Fruit fly (Drosophila melanogaster) whole organism, embryonic: ENCODE measurements around the gene Gcna.

Source experiments
- ATbp ChIP-seq: fragments of 200-800 bp; sonication (Bioruptor generic); optimal IDR thresholded peaks from 2 replicates; lab custom pipeline; 2017; ENCODE audit warnings: missing biosample characterization, mild to moderate bottlenecking, missing genetic modification characterization, missing genetic modification reagents
- Atf-2 ChIP-seq: fragments of 200-800 bp; sonication (Bioruptor generic); optimal IDR thresholded peaks from 2 replicates; lab custom pipeline; 2016; ENCODE audit warnings: missing biosample characterization, missing genetic modification characterization
- Atf3 ChIP-seq: fragments of 200-800 bp; sonication (Bioruptor generic); optimal IDR thresholded peaks from 3 replicates; lab custom pipeline; 2016; ENCODE audit warnings: missing biosample characterization, missing genetic modification characterization
- BEAF-32 ChIP-seq: fragments of 200-800 bp; sonication (Bioruptor generic); optimal IDR thresholded peaks from 3 replicates; lab custom pipeline; 2017; ENCODE audit warnings: missing biosample characterization, missing genetic modification characterization, mild to moderate bottlenecking, moderate library complexity, missing genetic modification reagents
- Bgb ChIP-seq: fragments of 200-800 bp; sonication (Bioruptor generic); IDR thresholded peaks from 2 replicates; pipeline ENCODE4 v1.3.6; 2022; ENCODE audit warnings: missing biosample characterization, missing genetic modification characterization; ENCODE audit not compliant: partially characterized antibody
- CG1024 ChIP-seq: fragments of 200-800 bp; sonication (Bioruptor generic); IDR thresholded peaks from 2 replicates; pipeline ENCODE4 v1.3.6; 2022; ENCODE audit warnings: missing biosample characterization, missing genetic modification characterization
- CG10366 ChIP-seq: fragments of 200-800 bp; sonication (Bioruptor generic); IDR thresholded peaks from 2 replicates; pipeline ENCODE4 v1.3.6; 2022; ENCODE audit warnings: missing biosample characterization, missing genetic modification characterization
- CG17359 ChIP-seq: fragments of 200-800 bp; sonication (Bioruptor generic); optimal IDR thresholded peaks from 3 replicates; lab custom pipeline; 2018; ENCODE audit warnings: missing biosample characterization, mild to moderate bottlenecking, missing genetic modification characterization, moderate library complexity
- CG17385 ChIP-seq: fragments of 200-800 bp; sonication (Bioruptor generic); optimal IDR thresholded peaks from 3 replicates; lab custom pipeline; 2018; ENCODE audit warnings: missing biosample characterization, mild to moderate bottlenecking, missing genetic modification characterization
- CG2129 ChIP-seq: fragments of 200-800 bp; sonication (Bioruptor generic); IDR thresholded peaks from 2 replicates; pipeline ENCODE4 v1.3.6; 2022; ENCODE audit warnings: missing biosample characterization, missing genetic modification characterization; ENCODE audit not compliant: partially characterized antibody
- CG2712 ChIP-seq: fragments of 200-800 bp; optimal IDR thresholded peaks from 3 replicates; lab custom pipeline; 2019; ENCODE audit warnings: missing biosample characterization, mild to moderate bottlenecking, missing genetic modification characterization, moderate library complexity
- CG32772 ChIP-seq: fragments of 200-800 bp; sonication (Bioruptor generic); IDR thresholded peaks from 2 replicates; pipeline ENCODE4 v1.3.6; 2022; ENCODE audit warnings: missing biosample characterization, missing genetic modification characterization
- CG34224 ChIP-seq: fragments of 200-800 bp; sonication (Bioruptor generic); IDR thresholded peaks from 3 replicates; pipeline ENCODE4 v1.3.6; 2022; ENCODE audit warnings: missing biosample characterization, missing genetic modification characterization; ENCODE audit not compliant: partially characterized antibody
- CG4854 ChIP-seq: fragments of 200-800 bp; sonication (Bioruptor generic); optimal IDR thresholded peaks from 2 replicates; lab custom pipeline; 2016; ENCODE audit warnings: missing biosample characterization, missing genetic modification characterization, inconsistent platforms
- CG6765 ChIP-seq: fragments of 200-800 bp; sonication (Bioruptor generic); optimal IDR thresholded peaks from 3 replicates; lab custom pipeline; 2017; ENCODE audit warnings: missing biosample characterization, mild to moderate bottlenecking, missing genetic modification characterization
- CG6791 ChIP-seq: fragments of 200-800 bp; sonication (Bioruptor generic); IDR thresholded peaks from 3 replicates; pipeline ENCODE4 v1.3.6; 2022; ENCODE audit warnings: missing biosample characterization, missing genetic modification characterization; ENCODE audit not compliant: partially characterized antibody
- CG7556 ChIP-seq: fragments of 200-800 bp; sonication (Bioruptor generic); optimal IDR thresholded peaks from 2 replicates; lab custom pipeline; 2017; ENCODE audit warnings: missing biosample characterization, mild to moderate bottlenecking, missing genetic modification characterization
- CG8765 ChIP-seq: fragments of 200-800 bp; sonication (Bioruptor generic); IDR thresholded peaks from 2 replicates; pipeline ENCODE4 v1.3.6; 2022; ENCODE audit warnings: missing biosample characterization, missing genetic modification characterization
- CG9609 ChIP-seq: fragments of 200-800 bp; sonication (Bioruptor generic); optimal IDR thresholded peaks from 3 replicates; lab custom pipeline; 2016; ENCODE audit warnings: missing biosample characterization, missing genetic modification characterization
- Dek ChIP-seq: fragments of 200-800 bp; sonication (Bioruptor generic); optimal IDR thresholded peaks from 3 replicates; lab custom pipeline; 2019; ENCODE audit warnings: missing biosample characterization, mild to moderate bottlenecking, missing genetic modification characterization, moderate library complexity
- Dip3 ChIP-seq: fragments of 200-800 bp; sonication (Bioruptor generic); optimal IDR thresholded peaks from 3 replicates; lab custom pipeline; 2016; ENCODE audit warnings: missing biosample characterization, missing genetic modification characterization
- Dll ChIP-seq: fragments of 200-800 bp; sonication (Bioruptor generic); IDR thresholded peaks from 4 replicates; pipeline ENCODE4 v1.3.6; 2022; ENCODE audit warnings: missing biosample characterization, missing genetic modification characterization; ENCODE audit not compliant: partially characterized antibody
- Doc3 ChIP-seq: fragments of 200-800 bp; sonication (Bioruptor generic); IDR thresholded peaks from 3 replicates; pipeline ENCODE4 v1.3.6; 2022; ENCODE audit warnings: missing biosample characterization, missing genetic modification characterization; ENCODE audit not compliant: partially characterized antibody
- Dp ChIP-seq: fragments of 200-800 bp; sonication (Bioruptor generic); optimal IDR thresholded peaks from 2 replicates; lab custom pipeline; 2018; ENCODE audit warnings: missing biosample characterization, mild to moderate bottlenecking, missing genetic modification characterization, moderate library complexity
- E2f2 ChIP-seq: fragments of 200-800 bp; sonication (Bioruptor generic); IDR thresholded peaks from 2 replicates; pipeline ENCODE4 v1.3.6; 2022; ENCODE audit warnings: missing biosample characterization, missing genetic modification characterization
- Hmr ChIP-seq: fragments of 200-800 bp; sonication (Bioruptor generic); optimal IDR thresholded peaks from 3 replicates; lab custom pipeline; 2017; ENCODE audit warnings: mild to moderate bottlenecking, missing biosample characterization, missing genetic modification reagents, missing genetic modification characterization
- Hr3 ChIP-seq: fragments of 200-800 bp; sonication (Bioruptor generic); optimal IDR thresholded peaks from 3 replicates; lab custom pipeline; 2016; ENCODE audit warnings: missing biosample characterization, missing genetic modification characterization
- Hr51 ChIP-seq, 2 experiments: fragments of 200-800 bp; sonication (Bioruptor generic); optimal IDR thresholded peaks; 2 replicates in 1 of 2; 3 replicates in 1 of 2; lab custom pipeline; 2016 to 2018; ENCODE audit warnings: missing biosample characterization in 2 of 2, missing genetic modification characterization in 2 of 2, mild to moderate bottlenecking in 1 of 2, moderate library complexity in 1 of 2
- Lpt ChIP-seq: fragments of >200 bp; optimal IDR thresholded peaks from 2 replicates; lab custom pipeline; 2018; ENCODE audit warnings: missing biosample characterization, missing genetic modification characterization
- Med ChIP-seq: fragments of 200-800 bp; sonication (Bioruptor generic); peaks from one replicate; lab custom pipeline; 2016; ENCODE audit warnings: missing biosample characterization, missing genetic modification characterization, mild to moderate bottlenecking, inconsistent platforms, moderate library complexity
- Nf-YC ChIP-seq: fragments of 200-800 bp; optimal IDR thresholded peaks from 3 replicates; lab custom pipeline; 2019; ENCODE audit warnings: missing biosample characterization, mild to moderate bottlenecking, missing genetic modification characterization, moderate library complexity
- Spps ChIP-seq: fragments of 200-800 bp; sonication (Bioruptor generic); optimal IDR thresholded peaks from 2 replicates; lab custom pipeline; 2018; ENCODE audit warnings: missing biosample characterization, mild to moderate bottlenecking, missing genetic modification characterization
- Taf1 ChIP-seq: fragments of 200-800 bp; sonication (Bioruptor generic); IDR thresholded peaks from 2 replicates; pipeline ENCODE4 v1.3.6; 2022; ENCODE audit warnings: missing biosample characterization, missing genetic modification characterization
- bowl ChIP-seq: fragments of 200-800 bp; sonication (Bioruptor generic); IDR thresholded peaks from 2 replicates; pipeline ENCODE4 v1.3.6; 2022; ENCODE audit warnings: missing biosample characterization, missing genetic modification characterization
- btn ChIP-seq: fragments of 200-800 bp; sonication (Bioruptor generic); optimal IDR thresholded peaks from 2 replicates; lab custom pipeline; 2016; ENCODE audit warnings: missing biosample characterization, missing genetic modification characterization
- cad ChIP-seq: fragments of >200 bp; optimal IDR thresholded peaks from 2 replicates; lab custom pipeline; 2017; ENCODE audit warnings: missing biosample characterization, missing genetic modification characterization
- cas ChIP-seq: fragments of 200-800 bp; sonication (Bioruptor generic); IDR thresholded peaks from 2 replicates; pipeline ENCODE4 v1.3.6; 2022; ENCODE audit warnings: missing biosample characterization, missing genetic modification characterization
- chn ChIP-seq: fragments of 200-800 bp; sonication (Bioruptor generic); optimal IDR thresholded peaks from 2 replicates; lab custom pipeline; 2016; ENCODE audit warnings: missing biosample characterization, missing genetic modification characterization
- crp ChIP-seq, 2 experiments: fragments of 200-800 bp; sonication (Bioruptor generic); optimal IDR thresholded peaks; 2 replicates in 1 of 2; 3 replicates in 1 of 2; lab custom pipeline; 2017; ENCODE audit warnings: missing biosample characterization in 2 of 2, missing genetic modification characterization in 2 of 2, mild to moderate bottlenecking in 1 of 2, moderate library complexity in 1 of 2
- exex ChIP-seq: fragments of 200-800 bp; sonication (Bioruptor generic); optimal IDR thresholded peaks from 4 replicates; lab custom pipeline; 2018; ENCODE audit warnings: missing biosample characterization, mild to moderate bottlenecking, missing genetic modification characterization, moderate library complexity
- jumu ChIP-seq: fragments of 200-800 bp; sonication (Bioruptor generic); optimal IDR thresholded peaks from 3 replicates; lab custom pipeline; 2016; ENCODE audit warnings: missing biosample characterization, missing genetic modification characterization
- odd ChIP-seq: fragments of 200-800 bp; sonication (Bioruptor generic); optimal IDR thresholded peaks from 2 replicates; lab custom pipeline; 2017; ENCODE audit warnings: missing biosample characterization, mild to moderate bottlenecking, missing genetic modification characterization
- pnt ChIP-seq: fragments of 200-800 bp; sonication (Bioruptor generic); optimal IDR thresholded peaks from 3 replicates; lab custom pipeline; 2016; ENCODE audit warnings: missing biosample characterization, missing genetic modification characterization
- ro ChIP-seq: fragments of 200-800 bp; sonication (Bioruptor generic); IDR thresholded peaks from 2 replicates; pipeline ENCODE4 v1.3.6; 2022; ENCODE audit warnings: missing biosample characterization, missing genetic modification characterization
- ssp ChIP-seq: fragments of 200-800 bp; sonication (Bioruptor generic); IDR thresholded peaks from 2 replicates; pipeline ENCODE4 v1.3.6; 2022; ENCODE audit warnings: missing biosample characterization, missing genetic modification characterization
- sug ChIP-seq: fragments of 200-800 bp; optimal IDR thresholded peaks from 2 replicates; lab custom pipeline; 2019; ENCODE audit warnings: missing biosample characterization, mild to moderate bottlenecking, missing genetic modification characterization, moderate library complexity
- tap ChIP-seq: fragments of 200-800 bp; optimal IDR thresholded peaks from 3 replicates; lab custom pipeline; 2019; ENCODE audit warnings: missing biosample characterization, mild to moderate bottlenecking, missing genetic modification characterization, moderate library complexity
- tna ChIP-seq: fragments of 200-800 bp; sonication (Bioruptor generic); IDR thresholded peaks from 2 replicates; pipeline ENCODE4 v1.3.6; 2022; ENCODE audit warnings: missing biosample characterization, missing genetic modification characterization; ENCODE audit not compliant: partially characterized antibody
- usp ChIP-seq: fragments of >200 bp; optimal IDR thresholded peaks from 2 replicates; lab custom pipeline; 2017; ENCODE audit warnings: missing biosample characterization, missing genetic modification characterization
- vvl ChIP-seq: fragments of 200-800 bp; sonication (Bioruptor generic); IDR thresholded peaks from 2 replicates; pipeline ENCODE4 v1.3.6; 2022; ENCODE audit warnings: missing biosample characterization, missing genetic modification characterization
- zen ChIP-seq: fragments of 200-800 bp; sonication (Bioruptor generic); optimal IDR thresholded peaks from 3 replicates; lab custom pipeline; 2018; ENCODE audit warnings: missing biosample characterization, mild to moderate bottlenecking, missing genetic modification characterization, moderate library complexity

The Gcna gene

dm6 chrX:1865673-1866072, at the start of gene Gcna, which contains the start of gene MED18 (continued):
- TF ChIP-seq cad (GFP tag; lab: Kevin White, UChicago) (no peak), CG17359 (tag; lab: Kevin White, UChicago) (no peak), CG32772 (GFP tag; lab: Robert Waterston, UW) (no peak), Bgb (peak; percentile 25; the same call in 1 of the 2 replicates), BEAF-32 (GFP tag; lab: Kevin White, UChicago) (peak; percentile 23), CG10366 (GFP tag; lab: Robert Waterston, UW) (no peak), Spps (tag; lab: Kevin White, UChicago) (no peak), ro (no peak), Dek (tag; lab: Kevin White, UChicago) (no peak), cas (GFP tag; lab: Robert Waterston, UW) (no peak), tna (GFP tag; lab: Robert Waterston, UW) (no peak), Dp (GFP tag; lab: Kevin White, UChicago) (peak; percentile 71), Doc3 (no peak), CG6791 (GFP tag; lab: Robert Waterston, UW) (peak; percentile 46; the same call in 1 of the 3 replicates), Hr3 (GFP tag; lab: Kevin White, UChicago) (no peak), CG2712 (no peak), Hmr (GFP tag; lab: Kevin White, UChicago) (no peak), exex (no peak), CG34224 (GFP tag; lab: Robert Waterston, UW) (peak; percentile 56; the same call in 2 of the 3 replicates), bowl (GFP tag; lab: Robert Waterston, UW) (no peak), Atf3 (GFP tag; lab: Kevin White, UChicago) (no peak), E2f2 (peak; percentile 78), CG17385 (GFP tag; lab: Kevin White, UChicago) (no peak), Dll (GFP tag; lab: Robert Waterston, UW) (0 out of 4 replicates have a peak, but pooled peaks have one; percentile 51), Nf-YC (tag; lab: Kevin White, UChicago) (no peak), CG9609 (no peak), pnt (no peak), crp (GFP tag; optimal IDR thresholded peaks at IDR 0.05; lab: Kevin White, UChicago) (no peak), chn (GFP tag; lab: Kevin White, UChicago) (no peak), Med (GFP tag; lab: Kevin White, UChicago) (peak; percentile 8), CG2129 (GFP tag; lab: Robert Waterston, UW) (no peak), CG1024 (GFP tag; lab: Robert Waterston, UW) (no peak), CG4854 (GFP tag; lab: Kevin White, UChicago) (no peak), CG8765 (GFP tag; lab: Robert Waterston, UW) (no peak), CG6765 (GFP tag; lab: Kevin White, UChicago) (no peak), Atf-2 (GFP tag; lab: Kevin White, UChicago) (no peak), CG7556 (GFP tag; lab: Kevin White, UChicago) (no peak), odd (GFP tag; lab: Kevin White, UChicago) (no peak), tap (tag; lab: Kevin White, UChicago) (no peak), Hr51 (GFP tag; optimal IDR thresholded peaks at IDR 0.05; lab: Kevin White, UChicago) (no peak), jumu (GFP tag; lab: Kevin White, UChicago) (no peak), zen (tag; lab: Kevin White, UChicago) (no peak), ssp (GFP tag; lab: Robert Waterston, UW) (no peak), ATbp (GFP tag; lab: Kevin White, UChicago) (no peak), Dip3 (GFP tag; lab: Kevin White, UChicago) (no peak), vvl (GFP tag; lab: Robert Waterston, UW) (no peak), sug (tag; lab: Kevin White, UChicago) (no peak), usp (GFP tag; lab: Kevin White, UChicago) (no peak), Taf1 (GFP tag; lab: Robert Waterston, UW) (no peak), btn (GFP tag; lab: Kevin White, UChicago) (no peak), Lpt (GFP tag; lab: Kevin White, UChicago) (no peak)
